Fruit fly (Drosophila melanogaster): ENCODE data around the gene Ca-beta.

DNA sequence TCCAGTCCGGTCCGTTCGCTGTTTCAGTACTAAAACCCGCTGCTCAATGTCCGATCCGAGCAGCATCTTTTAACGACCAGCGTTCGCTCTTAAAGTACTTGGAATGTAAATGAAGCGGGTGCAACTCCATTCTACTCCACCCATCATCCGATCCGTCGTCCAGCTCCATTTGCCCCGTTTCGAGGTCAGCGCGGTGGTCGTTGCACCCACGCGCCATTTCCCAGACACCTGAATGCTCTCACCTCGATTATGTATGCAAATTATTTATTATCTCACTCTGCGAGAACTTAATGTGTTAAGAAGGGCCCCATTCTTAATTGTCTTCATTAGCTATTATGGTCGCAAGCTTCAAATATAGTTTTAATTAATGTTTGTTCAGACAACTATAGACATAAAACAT lies 25.0 kb downstream of the Ca-beta start:
- no peak for TF ChIP-seq Hr96 (GFP tag; optimal IDR thresholded peaks at IDR 0.05)
- no peak for TF ChIP-seq pad (GFP tag; optimal IDR thresholded peaks at IDR 0.05)
- TF ChIP-seq kay (GFP tag; ENCODE audit: borderline replicate concordance): no peak
- no peak for TF ChIP-seq ovo (GFP tag; optimal IDR thresholded peaks at IDR 0.05)
- no peak for TF ChIP-seq cnc (optimal IDR thresholded peaks at IDR 0.05)
- no peak for TF ChIP-seq CG7045 (GFP tag; optimal IDR thresholded peaks at IDR 0.05)

Data from whole organism, adult.